Fruit fly (Drosophila melanogaster) whole organism, pupa: ENCODE results near the gene Pglym87.

ENCODE experiments used
- CG10348 ChIP-seq: fragments of 200-800 bp; sonication (Bioruptor generic); IDR thresholded peaks from 2 replicates; pipeline ENCODE4 v1.3.6; 2022; ENCODE audit warnings: missing biosample characterization, missing genetic modification characterization
- CG12605 ChIP-seq: fragments of 200-800 bp; sonication (Bioruptor generic); IDR thresholded peaks from 2 replicates; pipeline ENCODE4 v1.3.6; 2022; ENCODE audit warnings: missing biosample characterization, missing genetic modification characterization
- CG13204 ChIP-seq: fragments of 200-800 bp; sonication (Bioruptor generic); optimal IDR thresholded peaks from 2 replicates; lab custom pipeline; 2018; ENCODE audit warnings: missing biosample characterization, mild to moderate bottlenecking, missing genetic modification characterization, moderate library complexity
- CG14655 ChIP-seq: fragments of 200-800 bp; sonication (Bioruptor generic); optimal IDR thresholded peaks from 3 replicates; lab custom pipeline; 2017; ENCODE audit warnings: mild to moderate bottlenecking, missing biosample characterization, missing genetic modification reagents, missing genetic modification characterization
- CG15710 ChIP-seq: fragments of 200-800 bp; sonication (Bioruptor generic); optimal IDR thresholded peaks from 2 replicates; lab custom pipeline; 2018; ENCODE audit warnings: missing biosample characterization, mild to moderate bottlenecking, missing genetic modification characterization, moderate library complexity
- CG17806 ChIP-seq: fragments of 200-800 bp; sonication (Bioruptor generic); optimal IDR thresholded peaks from 2 replicates; lab custom pipeline; 2018; ENCODE audit warnings: missing biosample characterization, mild to moderate bottlenecking, missing genetic modification characterization, moderate library complexity
- CG32121 ChIP-seq: fragments of 200-800 bp; sonication (Bioruptor generic); IDR thresholded peaks from 2 replicates; pipeline ENCODE4 v1.3.6; 2022; ENCODE audit warnings: missing biosample characterization, missing genetic modification characterization
- CG34367 ChIP-seq: fragments of 200-800 bp; sonication (Bioruptor generic); optimal IDR thresholded peaks from 2 replicates; lab custom pipeline; 2018; ENCODE audit warnings: missing biosample characterization, mild to moderate bottlenecking, missing genetic modification characterization
- CG4496 ChIP-seq: fragments of 200-800 bp; sonication (Bioruptor generic); IDR thresholded peaks from 3 replicates; pipeline ENCODE4 v1.3.6; 2022; ENCODE audit warnings: missing biosample characterization, missing genetic modification characterization
- CG8159 ChIP-seq: fragments of 200-800 bp; sonication (Bioruptor generic); optimal IDR thresholded peaks from 3 replicates; lab custom pipeline; 2018; ENCODE audit warnings: missing biosample characterization, mild to moderate bottlenecking, missing genetic modification characterization, moderate library complexity
- CG8301 ChIP-seq: fragments of 200-800 bp; sonication (Bioruptor generic); optimal IDR thresholded peaks from 2 replicates; lab custom pipeline; 2018; ENCODE audit warnings: missing biosample characterization, mild to moderate bottlenecking, missing genetic modification characterization
- CG9948 ChIP-seq: fragments of 200-800 bp; sonication (Bioruptor generic); optimal IDR thresholded peaks from 2 replicates; lab custom pipeline; 2018; ENCODE audit warnings: missing biosample characterization, mild to moderate bottlenecking, missing genetic modification characterization, moderate library complexity
- D1 ChIP-seq: fragments of 200-800 bp; sonication (Bioruptor generic); optimal IDR thresholded peaks from 2 replicates; lab custom pipeline; 2018; ENCODE audit warnings: missing biosample characterization, mild to moderate bottlenecking, missing genetic modification characterization, moderate library complexity
- EcR ChIP-seq: fragments of 200-800 bp; sonication (Bioruptor generic); optimal IDR thresholded peaks from 3 replicates; lab custom pipeline; 2019; ENCODE audit warnings: missing biosample characterization, missing genetic modification characterization, mild to moderate bottlenecking, moderate library complexity, missing genetic modification reagents
- Ets98B ChIP-seq: fragments of 200-800 bp; sonication (Bioruptor generic); IDR thresholded peaks from 2 replicates; pipeline ENCODE4 v1.3.6; 2022; ENCODE audit warnings: missing biosample characterization, missing genetic modification characterization
- Pif1A ChIP-seq: fragments of 200-800 bp; sonication (Bioruptor generic); optimal IDR thresholded peaks from 3 replicates; lab custom pipeline; 2016; ENCODE audit warnings: missing biosample characterization, missing genetic modification characterization
- Pif1B ChIP-seq: fragments of 200-800 bp; sonication (Bioruptor generic); optimal IDR thresholded peaks from 3 replicates; lab custom pipeline; 2016; ENCODE audit warnings: missing biosample characterization, missing genetic modification characterization
- Snoo ChIP-seq: fragments of 200-800 bp; sonication (Bioruptor generic); optimal IDR thresholded peaks from 3 replicates; lab custom pipeline; 2017; ENCODE audit warnings: missing biosample characterization, mild to moderate bottlenecking, missing genetic modification characterization, inconsistent platforms
- fd96Ca ChIP-seq: fragments of 200-800 bp; sonication (Bioruptor generic); IDR thresholded peaks from 3 replicates; pipeline ENCODE4 v1.3.6; 2022; ENCODE audit warnings: missing biosample characterization, missing genetic modification characterization
- gl ChIP-seq: fragments of 200-800 bp; sonication (Bioruptor generic); optimal IDR thresholded peaks from 2 replicates; lab custom pipeline; 2018; ENCODE audit warnings: missing biosample characterization, mild to moderate bottlenecking, missing genetic modification characterization
- rn ChIP-seq: fragments of 200-800 bp; sonication (Bioruptor generic); IDR thresholded peaks from 2 replicates; pipeline ENCODE4 v1.3.6; 2022; ENCODE audit warnings: missing biosample characterization, missing genetic modification characterization

Pglym87 gene

dm6 chr3R:12197641-12198040, 34.9 kb downstream of the Pglym87 start, which contains the start of gene Adk1:
Adk1 (plus strand) TSS chr3R:12197941.
- TF ChIP-seq CG10348 (no peak), CG14655 (GFP tag; lab: Kevin White, UChicago) (no peak), Pif1B (GFP tag; lab: Kevin White, UChicago) (no peak), Pif1A (GFP tag; lab: Kevin White, UChicago) (no peak), EcR (GFP tag; lab: Kevin White, UChicago) (no peak), CG17806 (tag; lab: Kevin White, UChicago) (no peak), Ets98B (GFP tag; lab: Robert Waterston, UW) (no peak), CG32121 (GFP tag; lab: Robert Waterston, UW) (no peak), CG13204 (no peak), CG4496 (no peak), gl (tag; lab: Kevin White, UChicago) (no peak), CG9948 (tag; lab: Kevin White, UChicago) (no peak), CG8159 (tag; lab: Kevin White, UChicago) (no peak), rn (GFP tag; lab: Robert Waterston, UW) (no peak), Snoo (tag; lab: Kevin White, UChicago) (no peak), D1 (tag; lab: Kevin White, UChicago) (no peak), CG15710 (tag; lab: Kevin White, UChicago) (no peak), CG8301 (no peak)
- TF ChIP-seq, all 21 proteins: peak for 0

dm6 chr3R:12196100-12196499, 36.4 kb downstream of the Pglym87 start:
- peak; percentile 37 for TF ChIP-seq CG14655 (GFP tag; lab: Kevin White, UChicago)
- no peak for TF ChIP-seq EcR (GFP tag; lab: Kevin White, UChicago)
- no peak for TF ChIP-seq D1 (tag; lab: Kevin White, UChicago)
- TF ChIP-seq CG4496: 0 out of 3 replicates have a peak, but pooled peaks have one; percentile 31
- TF ChIP-seq CG8159 (tag; lab: Kevin White, UChicago): peak; percentile 53
- peak; percentile 55 for TF ChIP-seq CG15710 (tag; lab: Kevin White, UChicago)
- TF ChIP-seq CG9948 (tag; lab: Kevin White, UChicago): no peak
- TF ChIP-seq Pif1A (GFP tag; lab: Kevin White, UChicago): peak; percentile 8

- TF ChIP-seq Snoo (tag; lab: Kevin White, UChicago): no peak
- TF ChIP-seq fd96Ca (GFP tag; lab: Robert Waterston, UW): no peak
- TF ChIP-seq CG9948 (tag; lab: Kevin White, UChicago): no peak
- no peak for TF ChIP-seq rn (GFP tag; lab: Robert Waterston, UW)
Measured at dm6 chr3R:12194911-12195310, 37.6 kb downstream of the Pglym87 start, which contains the start of the genes eIF3d2 and CG43450. eIF3d2 (minus strand) TSS chr3R:12195011. CG43450 (plus strand) TSS chr3R:12195294.

- TF ChIP-seq CG32121 (GFP tag; lab: Robert Waterston, UW): no peak
- TF ChIP-seq CG14655 (GFP tag; lab: Kevin White, UChicago): no peak
- TF ChIP-seq CG13204: no peak
- TF ChIP-seq Snoo (tag; lab: Kevin White, UChicago): no peak
- no peak for TF ChIP-seq CG15710 (tag; lab: Kevin White, UChicago)
- no peak for TF ChIP-seq Ets98B (GFP tag; lab: Robert Waterston, UW)
- no peak for TF ChIP-seq gl (tag; lab: Kevin White, UChicago)
- TF ChIP-seq Pif1B (GFP tag; lab: Kevin White, UChicago): no peak
- no peak for TF ChIP-seq CG8159 (tag; lab: Kevin White, UChicago)
- no peak for TF ChIP-seq CG9948 (tag; lab: Kevin White, UChicago)
- TF ChIP-seq CG12605 (GFP tag; lab: Robert Waterston, UW): no peak
- TF ChIP-seq CG34367 (tag; lab: Kevin White, UChicago): no peak
- no peak for TF ChIP-seq CG10348
- no peak for TF ChIP-seq fd96Ca (GFP tag; lab: Robert Waterston, UW)
- no peak for TF ChIP-seq CG17806 (tag; lab: Kevin White, UChicago)
- no peak for TF ChIP-seq rn (GFP tag; lab: Robert Waterston, UW)
- no peak for TF ChIP-seq D1 (tag; lab: Kevin White, UChicago)
- no peak for TF ChIP-seq CG4496
- TF ChIP-seq Pif1A (GFP tag; lab: Kevin White, UChicago): no peak
Measured at dm6 chr3R:12185615-12186014, 46.9 kb downstream of the Pglym87 start.
